Worm (Caenorhabditis elegans): ENCODE results near the gene T14G8.3.

The T14G8.3 gene

DNA sequence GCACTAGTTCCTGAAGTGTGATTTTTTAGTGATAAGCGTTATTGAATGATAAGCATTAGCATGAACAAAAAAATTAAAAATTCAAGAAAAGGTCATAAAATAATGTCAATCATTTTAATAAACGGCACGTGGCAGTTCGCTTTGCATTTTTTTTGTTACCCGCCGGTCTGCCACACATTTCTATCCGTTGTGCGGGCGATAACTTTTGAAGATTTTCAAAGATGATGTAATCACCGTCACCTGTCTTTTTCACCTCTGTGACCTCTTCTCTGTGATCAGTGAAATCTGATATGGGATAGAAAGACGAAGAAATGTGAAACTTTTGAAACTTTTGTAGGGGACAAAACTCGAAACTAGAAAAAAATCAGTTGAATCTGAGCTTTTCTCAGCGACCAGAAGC is 16.9 kb downstream of the T14G8.3 start (continued):
- TF ChIP-seq nhr-71 (tag; optimal IDR thresholded peaks at IDR 0.05) (peak; percentile 85), unc-130 (tag; optimal IDR thresholded peaks at IDR 0.05) (peak; percentile 8), snu-23 (GFP tag; optimal IDR thresholded peaks at IDR 0.05) (peak; percentile 57), unc-62 (GFP tag; optimal IDR thresholded peaks at IDR 0.05) (no peak), lsy-2 (tag; optimal IDR thresholded peaks at IDR 0.05) (peak; percentile 39 to 49), lir-3 (tag; optimal IDR thresholded peaks at IDR 0.05; ENCODE audit: poor library complexity) (no peak), efl-3 (GFP tag; optimal IDR thresholded peaks at IDR 0.05) (no peak), nhr-20 (tag; optimal IDR thresholded peaks at IDR 0.05) (peak; percentile 74)

DNA sequence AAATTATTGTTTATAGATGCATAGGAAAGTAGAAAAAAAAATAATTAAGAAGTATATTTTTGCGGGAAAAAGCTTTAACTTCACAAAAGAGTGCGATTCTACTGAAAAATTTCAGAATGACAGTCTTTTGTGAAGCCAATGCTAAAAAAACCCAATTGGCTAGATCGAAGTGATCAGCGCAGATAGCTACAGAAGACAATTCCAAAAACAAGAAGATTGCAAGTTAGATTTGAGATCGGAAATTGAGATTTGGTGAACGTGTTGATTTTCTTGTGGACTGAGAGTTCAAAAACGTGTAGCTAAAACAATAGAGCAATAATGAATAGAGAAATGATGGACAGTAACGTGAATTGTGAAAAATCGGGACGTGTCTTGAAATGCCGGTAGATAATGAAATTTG is 20.1 kb downstream of the T14G8.3 start:
- TF ChIP-seq xbp-1 (tag; optimal IDR thresholded peaks at IDR 0.05) (no peak), lin-14 (GFP tag; optimal IDR thresholded peaks at IDR 0.05) (peak; percentile 12)

DNA sequence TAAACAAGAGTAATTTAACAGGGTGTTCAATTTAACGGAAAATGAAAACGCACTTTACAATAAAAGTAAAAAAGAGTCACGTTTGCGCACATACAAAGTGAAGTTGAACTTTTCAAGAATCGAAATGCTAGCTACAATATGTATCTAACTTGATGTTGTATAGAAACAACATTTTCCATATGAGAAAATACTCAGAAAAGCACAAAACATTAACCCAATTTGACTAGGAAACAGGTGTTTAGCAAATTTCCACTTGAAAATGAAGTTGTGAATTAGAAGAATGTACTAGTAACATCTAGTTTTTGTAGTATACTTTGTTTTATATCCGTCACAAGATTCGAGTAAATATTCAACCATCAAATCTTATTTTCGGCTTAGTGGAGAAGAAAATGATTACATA is 23.8 kb downstream of the T14G8.3 start, which contains the start of gene gpc-1:
Gene gpc-1, minus strand, starts transcription at position 117 of the 400 bp plus-strand sequence.
- TF ChIP-seq nhr-11 (tag; optimal IDR thresholded peaks at IDR 0.05) (peak; percentile 3), pax-3 (tag; optimal IDR thresholded peaks at IDR 0.05) (no peak), nhr-71 (tag; optimal IDR thresholded peaks at IDR 0.05) (peak; percentile 52), mep-1 (tag; optimal IDR thresholded peaks at IDR 0.05) (no peak), rnt-1 (tag; optimal IDR thresholded peaks at IDR 0.05) (no peak), efl-1 (optimal IDR thresholded peaks at IDR 0.05) (no peak), efl-1 (GFP tag; optimal IDR thresholded peaks at IDR 0.05 in 1 of 2) (peak in 1 of 2 experiments; percentile 52), unc-130 (tag; optimal IDR thresholded peaks at IDR 0.05) (no peak), fkh-8 (tag; optimal IDR thresholded peaks at IDR 0.05) (peak; percentile 78), egl-13 (tag; optimal IDR thresholded peaks at IDR 0.05) (no peak), ceh-63 (GFP tag; optimal IDR thresholded peaks at IDR 0.05) (no peak), swsn-7 (tag; optimal IDR thresholded peaks at IDR 0.05) (peak; percentile 2), zip-4 (GFP tag; optimal IDR thresholded peaks at IDR 0.05) (no peak), lsy-2 (tag; optimal IDR thresholded peaks at IDR 0.05) (peak in 1 of 2 experiments; percentile 29), dpl-1 (GFP tag; optimal IDR thresholded peaks at IDR 0.05) (no peak), nhr-90 (tag; optimal IDR thresholded peaks at IDR 0.05; ENCODE audit: poor library complexity) (no peak), hlh-4 (tag; optimal IDR thresholded peaks at IDR 0.05) (peak; percentile 38), nhr-47 (tag; optimal IDR thresholded peaks at IDR 0.05) (peak; percentile 44), dsc-1 (tag; optimal IDR thresholded peaks at IDR 0.05) (peak; percentile 14), nhr-19 (GFP tag; conservative IDR thresholded peaks at IDR 0.05) (no peak)

DNA sequence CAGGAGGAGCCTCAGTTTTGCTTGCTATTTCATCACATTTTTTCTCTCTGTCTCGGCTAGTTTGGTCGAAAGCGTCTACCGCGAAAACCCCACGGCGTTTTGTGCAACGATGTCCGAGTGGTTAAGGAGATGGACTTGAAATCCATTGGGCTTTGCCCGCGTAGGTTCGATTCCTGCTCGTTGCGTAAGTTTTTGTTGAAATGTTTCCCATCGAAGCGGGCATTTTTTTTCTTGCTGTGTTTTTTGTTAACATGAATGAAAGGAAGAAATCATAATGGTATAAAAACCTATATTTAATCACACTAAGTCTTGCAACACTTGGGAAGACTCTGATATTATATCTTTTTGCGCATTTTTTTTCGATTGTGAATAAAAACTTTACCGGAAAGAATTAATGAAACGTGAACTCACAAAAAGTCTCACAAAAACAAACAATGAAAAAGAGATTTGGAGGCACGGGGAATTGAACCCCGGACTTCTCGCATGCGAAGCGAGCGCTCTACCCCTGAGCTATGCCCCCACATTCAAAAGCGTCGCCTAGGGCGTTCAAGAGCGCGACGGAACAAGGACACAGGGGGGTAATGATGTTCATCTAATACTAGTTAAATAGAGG is 28.9 kb downstream of the T14G8.3 start:
- TF ChIP-seq nhr-20 (tag; optimal IDR thresholded peaks at IDR 0.05) = peak; percentile 77
- TF ChIP-seq unc-130 (tag; optimal IDR thresholded peaks at IDR 0.05) = peak; percentile 81
- peak; percentile 36 to 50 for TF ChIP-seq efl-1 (optimal IDR thresholded peaks at IDR 0.05)
- peak in 1 of 2 experiments; percentile 93 for TF ChIP-seq efl-1 (GFP tag; optimal IDR thresholded peaks at IDR 0.05 in 1 of 2)
- peak; percentile 51 for TF ChIP-seq sox-4 (tag; optimal IDR thresholded peaks at IDR 0.05)
- TF ChIP-seq pag-3 (tag; optimal IDR thresholded peaks at IDR 0.05; ENCODE audit: borderline replicate concordance, insufficient read depth) = no peak
- TF ChIP-seq grh-1 (GFP tag; IDR thresholded peaks at IDR 0.05) = no peak
- no peak for TF ChIP-seq hpl-2 (GFP tag; optimal IDR thresholded peaks at IDR 0.05)
- TF ChIP-seq mab-9 (GFP tag; IDR thresholded peaks at IDR 0.05) = no peak
- TF ChIP-seq ceh-63 (GFP tag; optimal IDR thresholded peaks at IDR 0.05) = no peak
- TF ChIP-seq snu-23 (GFP tag; optimal IDR thresholded peaks at IDR 0.05) = peak; percentile 84
- no peak for TF ChIP-seq isw-1 (GFP tag; IDR thresholded peaks at IDR 0.05)
- peak; percentile 73 for TF ChIP-seq rnt-1 (tag; optimal IDR thresholded peaks at IDR 0.05)
- TF ChIP-seq sptf-1 (tag; optimal IDR thresholded peaks at IDR 0.05) = no peak
- TF ChIP-seq unc-62 (GFP tag; optimal IDR thresholded peaks at IDR 0.05) = no peak
- TF ChIP-seq nhr-19 (GFP tag; conservative IDR thresholded peaks at IDR 0.05) = peak; percentile 75
- TF ChIP-seq unc-98 (GFP tag; IDR thresholded peaks at IDR 0.05) = no peak
- TF ChIP-seq alr-1 (tag; optimal IDR thresholded peaks at IDR 0.05; ENCODE audit: borderline replicate concordance) = no peak
- TF ChIP-seq elt-2 (tag; optimal IDR thresholded peaks at IDR 0.05) = peak; percentile 21
- TF ChIP-seq C04F5.9 (tag; optimal IDR thresholded peaks at IDR 0.05) = no peak
- peak; percentile 31 for TF ChIP-seq irx-1 (tag; optimal IDR thresholded peaks at IDR 0.05)
- no peak for TF ChIP-seq efl-3 (GFP tag; optimal IDR thresholded peaks at IDR 0.05)
- peak; percentile 65 for TF ChIP-seq xbp-1 (tag; optimal IDR thresholded peaks at IDR 0.05)
- TF ChIP-seq hlh-4 (tag; optimal IDR thresholded peaks at IDR 0.05) = no peak
- peak in 1 of 2 experiments; percentile 41 for TF ChIP-seq egl-27 (tag; optimal IDR thresholded peaks at IDR 0.05)
- peak; percentile 74 for TF ChIP-seq mep-1 (tag; optimal IDR thresholded peaks at IDR 0.05)
- peak; percentile 72 to 81 (median 80) for TF ChIP-seq ceh-82 (tag; optimal IDR thresholded peaks at IDR 0.05)
- peak; percentile 61 for TF ChIP-seq tbx-2 (tag; optimal IDR thresholded peaks at IDR 0.05)
- TF ChIP-seq elt-3 (tag; optimal IDR thresholded peaks at IDR 0.05) = peak in 1 of 6 experiments; percentile 72

Data from whole organism, L1 larva.